Fruit fly (Drosophila melanogaster) S2 (cell line): ENCODE results near the gene CG10638.

ENCODE experiments used
- CG8478 ChIP-seq: fragments of >200 bp; optimal IDR thresholded peaks from 2 replicates; lab custom pipeline; 2018
- CTCF ChIP-seq, 2 experiments: fragments of >200 bp; optimal IDR thresholded peaks; 2 replicates each; lab custom pipeline; 2018

DNA sequence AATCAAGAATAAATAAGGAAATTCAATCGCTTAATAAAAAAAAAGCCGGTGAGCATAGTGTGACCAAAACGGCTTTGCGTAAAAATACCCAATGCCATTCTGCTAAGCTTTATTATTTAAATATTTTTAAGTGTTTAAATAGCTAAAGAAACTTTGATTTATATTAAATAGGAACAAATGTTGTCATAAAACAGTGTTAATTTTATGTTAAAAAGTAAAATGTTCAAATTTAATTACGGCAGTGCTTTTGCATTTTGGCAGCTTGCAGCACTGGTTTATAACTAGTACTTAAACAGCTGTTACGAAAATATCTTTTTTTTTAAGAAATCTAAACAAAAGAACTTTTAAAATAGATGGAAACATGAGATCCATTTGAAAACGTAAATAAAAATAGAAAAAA lies at the start of gene CG10638, which contains the start of gene CG10681:
- TF ChIP-seq CG8478 = no peak
- TF ChIP-seq CTCF (optimal IDR thresholded peaks at IDR 0.05; lab: Kevin White, UChicago) = no peak
